Fruit fly (Drosophila melanogaster): ENCODE results near the gene ebd1.

The ebd1 gene

DNA sequence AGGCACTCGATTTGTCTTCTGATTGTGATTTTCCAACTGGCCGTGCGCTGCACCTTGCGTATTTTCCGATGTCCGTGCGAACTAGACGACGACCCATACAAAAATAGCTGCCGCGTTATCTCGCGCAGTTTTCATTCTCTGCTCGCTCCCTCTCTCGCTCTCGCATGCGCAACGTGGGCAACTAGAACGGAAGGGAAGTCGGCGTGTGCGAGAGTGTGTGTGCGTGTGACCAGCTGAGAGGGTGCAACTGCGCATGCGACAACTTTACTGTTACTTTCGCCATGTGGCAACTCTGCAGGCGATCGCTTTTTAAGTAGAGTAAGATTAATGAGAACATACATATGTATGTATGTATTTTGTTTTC, at the start of gene ebd1:
TSS of gene ebd1 (minus strand) at position 109 of the 364 bp plus-strand sequence.
- TF ChIP-seq Vsx2 (GFP tag; optimal IDR thresholded peaks at IDR 0.05; ENCODE audit: partially characterized antibody) (peak; percentile 63), h (GFP tag; optimal IDR thresholded peaks at IDR 0.05) (no peak), Dif (GFP tag; optimal IDR thresholded peaks at IDR 0.05; ENCODE audit: partially characterized antibody) (peak; percentile 90), N (GFP tag; optimal IDR thresholded peaks at IDR 0.05) (no peak), ey (GFP tag; optimal IDR thresholded peaks at IDR 0.05) (no peak), dl (GFP tag; optimal IDR thresholded peaks at IDR 0.05; ENCODE audit: insufficient read depth in 1 of 2, partially characterized antibody in 2 of 2) (peak in 1 of 2 experiments; percentile 32), Mio (GFP tag; optimal IDR thresholded peaks at IDR 0.05) (no peak), Abd-B (GFP tag; optimal IDR thresholded peaks at IDR 0.05) (no peak), lola (GFP tag; optimal IDR thresholded peaks at IDR 0.05) (no peak), dmrt93B (GFP tag; optimal IDR thresholded peaks at IDR 0.05) (no peak), woc (GFP tag; optimal IDR thresholded peaks at IDR 0.05) (no peak), psq (GFP tag; optimal IDR thresholded peaks at IDR 0.05) (no peak), Dfd (GFP tag; optimal IDR thresholded peaks at IDR 0.05) (no peak)

DNA sequence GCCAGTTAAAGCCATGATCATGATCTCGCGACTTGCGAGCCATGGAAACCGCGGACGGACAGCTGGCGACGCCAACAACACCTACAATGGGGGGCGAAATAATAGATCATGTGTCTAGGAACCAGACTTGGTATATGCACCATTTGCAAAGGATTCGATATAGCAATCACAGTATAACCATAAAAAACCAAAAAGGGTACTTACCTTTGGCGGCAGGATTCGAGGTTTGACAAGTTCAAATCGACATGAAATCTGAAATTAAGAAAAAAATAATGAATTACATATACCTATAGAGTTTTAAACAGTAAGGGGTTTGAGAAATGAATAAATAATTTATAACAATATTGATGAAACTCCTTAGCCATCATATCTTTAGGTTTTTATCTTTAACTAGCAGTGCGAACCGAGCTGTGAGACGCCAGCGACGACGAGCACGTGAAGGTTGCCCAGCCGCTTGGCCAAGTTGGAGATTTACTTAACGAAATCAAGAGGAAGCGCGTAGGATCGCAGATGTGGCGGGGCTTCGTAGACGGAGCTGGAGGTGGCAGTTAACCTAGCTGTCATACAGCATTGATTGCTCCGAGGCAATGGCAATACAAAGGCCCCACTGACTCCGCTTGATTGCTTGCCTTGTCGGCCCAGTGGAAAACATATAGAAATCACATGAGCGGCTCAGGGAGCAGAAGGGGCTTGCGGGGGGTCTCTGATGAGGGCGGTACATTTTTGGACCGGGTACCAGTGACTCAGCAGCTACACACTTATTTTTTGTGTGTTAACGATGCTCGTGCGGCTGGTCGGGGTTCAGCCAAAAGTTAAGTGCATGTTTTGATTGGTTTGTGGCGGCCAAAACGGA, 48.7 kb upstream of the ebd1 start:
- TF ChIP-seq sv (GFP tag; optimal IDR thresholded peaks at IDR 0.05) (peak; percentile 14), br (GFP tag; optimal IDR thresholded peaks at IDR 0.05) (no peak)

DNA sequence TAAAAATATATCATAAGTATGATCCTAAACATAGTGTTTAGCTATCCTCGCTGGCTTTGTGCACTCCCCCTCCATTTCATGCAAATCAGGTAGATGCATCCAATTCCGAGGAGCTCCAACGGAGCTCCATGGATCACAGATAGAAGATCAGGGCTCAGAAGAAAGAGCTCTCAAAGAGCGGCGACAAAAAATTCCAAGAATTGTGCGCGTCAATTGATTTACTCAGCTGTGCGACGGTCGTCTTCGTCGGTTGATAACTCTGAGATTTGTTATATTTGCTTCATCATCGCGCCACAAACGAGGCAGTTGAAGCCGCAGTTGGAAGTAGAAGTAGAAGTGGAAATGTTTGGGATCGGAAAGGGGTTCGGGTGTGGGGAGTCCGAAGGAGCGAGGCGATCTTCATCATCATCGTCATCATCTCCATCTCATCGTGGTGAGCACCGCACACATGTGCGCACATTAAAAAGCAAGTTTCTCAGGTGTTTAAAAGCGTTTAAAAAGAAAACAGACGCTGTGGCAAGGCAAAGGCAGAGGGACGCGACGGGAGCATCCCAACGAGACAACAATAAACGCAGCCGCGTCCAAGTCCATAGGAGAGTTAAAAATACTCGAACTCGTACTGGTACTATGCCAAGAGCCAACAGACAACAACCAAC, 48.0 kb upstream of the ebd1 start:
- no peak for TF ChIP-seq ey (GFP tag; optimal IDR thresholded peaks at IDR 0.05)
- no peak for TF ChIP-seq GATAd (GFP tag; optimal IDR thresholded peaks at IDR 0.05)
- no peak for TF ChIP-seq fru (GFP tag; optimal IDR thresholded peaks at IDR 0.05)
- TF ChIP-seq jim (GFP tag; optimal IDR thresholded peaks at IDR 0.05) = no peak
- TF ChIP-seq Rel (GFP tag; optimal IDR thresholded peaks at IDR 0.05) = no peak
- TF ChIP-seq Rel (tag; optimal IDR thresholded peaks at IDR 0.05) = no peak
- TF ChIP-seq psq (GFP tag; optimal IDR thresholded peaks at IDR 0.05) = no peak
- TF ChIP-seq Dif (GFP tag; optimal IDR thresholded peaks at IDR 0.05; ENCODE audit: partially characterized antibody) = no peak
- no peak for TF ChIP-seq sage (GFP tag; optimal IDR thresholded peaks at IDR 0.05)
- no peak for TF ChIP-seq N (GFP tag; optimal IDR thresholded peaks at IDR 0.05)
- TF ChIP-seq Vsx2 (GFP tag; optimal IDR thresholded peaks at IDR 0.05; ENCODE audit: partially characterized antibody) = no peak
- TF ChIP-seq dmrt93B (GFP tag; optimal IDR thresholded peaks at IDR 0.05) = no peak
- TF ChIP-seq Hnf4 (GFP tag; optimal IDR thresholded peaks at IDR 0.05) = no peak
- no peak for TF ChIP-seq foxo (GFP tag; optimal IDR thresholded peaks at IDR 0.05)

- TF ChIP-seq Hr83 (GFP tag; optimal IDR thresholded peaks at IDR 0.05; ENCODE audit: poor library complexity, severe bottlenecking) (no peak), br (GFP tag; optimal IDR thresholded peaks at IDR 0.05) (no peak), Mio (GFP tag; optimal IDR thresholded peaks at IDR 0.05) (no peak), N (GFP tag; optimal IDR thresholded peaks at IDR 0.05) (no peak)
These were observed 47.1 kb upstream of the ebd1 start for dm6 chr3L:732290-732954.

dm6 chr3L:731469-731868, 46.1 kb upstream of the ebd1 start:
- TF ChIP-seq foxo (GFP tag; optimal IDR thresholded peaks at IDR 0.05) (peak in 1 of 2 experiments; percentile 2), h (GFP tag; optimal IDR thresholded peaks at IDR 0.05) (peak; percentile 21), Hr78 (GFP tag; optimal IDR thresholded peaks at IDR 0.05) (no peak), Hr83 (GFP tag; optimal IDR thresholded peaks at IDR 0.05; ENCODE audit: poor library complexity, severe bottlenecking) (no peak)

DNA sequence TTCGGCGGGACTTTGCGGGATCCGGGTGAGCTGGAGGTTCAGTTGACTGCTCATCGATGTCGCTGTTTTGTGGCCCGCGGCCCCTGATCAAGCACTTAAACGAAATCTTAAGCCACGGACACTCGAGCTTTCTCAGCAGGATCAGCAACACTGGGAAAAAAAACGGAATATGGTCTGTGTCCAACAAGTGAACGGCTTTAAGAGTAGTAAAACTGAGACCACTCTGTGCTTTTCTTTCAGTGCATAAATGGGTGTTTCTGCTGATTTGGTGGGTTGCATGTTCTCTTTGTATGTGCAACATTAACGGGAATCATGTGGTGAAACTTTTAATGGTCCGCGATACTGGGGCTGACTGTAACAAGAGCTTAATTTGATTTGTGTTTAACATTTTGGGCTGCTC, 44.0 kb upstream of the ebd1 start:
- TF ChIP-seq Hnf4 (GFP tag; optimal IDR thresholded peaks at IDR 0.05) (peak; percentile 38), Dif (GFP tag; optimal IDR thresholded peaks at IDR 0.05; ENCODE audit: partially characterized antibody) (no peak), fru (GFP tag; optimal IDR thresholded peaks at IDR 0.05) (peak; percentile 67), lola (GFP tag; optimal IDR thresholded peaks at IDR 0.05) (no peak), Dfd (GFP tag; optimal IDR thresholded peaks at IDR 0.05) (no peak), woc (GFP tag; optimal IDR thresholded peaks at IDR 0.05) (peak; percentile 8), h (GFP tag; optimal IDR thresholded peaks at IDR 0.05) (peak; percentile 65), Rel (GFP tag; optimal IDR thresholded peaks at IDR 0.05) (no peak), Rel (tag; optimal IDR thresholded peaks at IDR 0.05) (no peak), dl (GFP tag; optimal IDR thresholded peaks at IDR 0.05; ENCODE audit: insufficient read depth in 1 of 2, partially characterized antibody in 2 of 2) (no peak), dmrt93B (GFP tag; optimal IDR thresholded peaks at IDR 0.05) (peak; percentile 27), pan (optimal IDR thresholded peaks at IDR 0.05) (no peak), OdsH (GFP tag; optimal IDR thresholded peaks at IDR 0.05) (no peak), foxo (GFP tag; optimal IDR thresholded peaks at IDR 0.05) (peak in 1 of 2 experiments; percentile 61), ey (GFP tag; optimal IDR thresholded peaks at IDR 0.05) (peak; percentile 38), Sp1 (GFP tag; optimal IDR thresholded peaks at IDR 0.05) (peak; percentile 26), usp (GFP tag; optimal IDR thresholded peaks at IDR 0.05) (no peak), rgr (GFP tag; optimal IDR thresholded peaks at IDR 0.05) (peak; percentile 40), dsf (GFP tag; optimal IDR thresholded peaks at IDR 0.05; ENCODE audit: borderline replicate concordance) (no peak), Hr78 (GFP tag; optimal IDR thresholded peaks at IDR 0.05) (no peak), Jra (GFP tag; optimal IDR thresholded peaks at IDR 0.05) (peak; percentile 10), sage (GFP tag; optimal IDR thresholded peaks at IDR 0.05) (peak; percentile 27), br (GFP tag; optimal IDR thresholded peaks at IDR 0.05) (peak; percentile 38), Myc (optimal IDR thresholded peaks at IDR 0.05) (no peak), psq (GFP tag; optimal IDR thresholded peaks at IDR 0.05) (peak; percentile 23)
